Worm (Caenorhabditis elegans) whole organism, L1 larva: Measurements from ENCODE around the gene M02G9.4.

Source experiments
- C04F5.9 ChIP-seq: sonication (generic microtip); optimal IDR thresholded peaks from 2 replicates; lab custom pipeline; 2016; ENCODE audit warnings: missing genetic modification characterization, missing compliant biosample characterization
- C16A3.4 ChIP-seq: fragments of 150-350 bp; optimal IDR thresholded peaks from 2 replicates; lab custom pipeline; 2014; ENCODE audit warnings: missing biosample characterization, missing genetic modification characterization
- F16B12.6 ChIP-seq: fragments of 150-350 bp; optimal IDR thresholded peaks from 2 replicates; lab custom pipeline; 2014; ENCODE audit warnings: missing biosample characterization, missing genetic modification characterization
- blmp-1 ChIP-seq: fragments of 150-350 bp; optimal IDR thresholded peaks from 2 replicates; lab custom pipeline; 2014; ENCODE audit warnings: missing biosample characterization, missing genetic modification characterization
- ceh-63 ChIP-seq: fragments of 200-800 bp; sonication (Bioruptor generic); optimal IDR thresholded peaks from 2 replicates; lab custom pipeline; 2018; ENCODE audit warnings: mild to moderate bottlenecking, missing genetic modification characterization, missing compliant biosample characterization
- ceh-8 ChIP-seq: fragments of 200-800 bp; sonication (Bioruptor generic); optimal IDR thresholded peaks from 2 replicates; lab custom pipeline; 2018; ENCODE audit warnings: mild to moderate bottlenecking, missing genetic modification characterization, moderate library complexity, missing compliant biosample characterization
- ceh-82 ChIP-seq, 3 experiments: fragments of 150-350 bp in 1 of 3; sonication (generic microtip) in 2 of 3; optimal IDR thresholded peaks; 2 replicates each; lab custom pipeline; 2014 to 2017; ENCODE audit warnings: missing biosample characterization in 3 of 3, missing genetic modification characterization in 3 of 3
- ceh-88 ChIP-seq: fragments of 200-800 bp; sonication (Bioruptor generic); IDR thresholded peaks from 2 replicates; pipeline ENCODE4 v1.3.6; 2022; ENCODE audit warnings: missing genetic modification characterization, missing compliant biosample characterization
- dpl-1 ChIP-seq, 3 experiments: fragments of 150-350 bp in 2 of 3; sonication (generic microtip) in 1 of 3; optimal IDR thresholded peaks; 2 replicates each; lab custom pipeline; 2014 to 2017; ENCODE audit warnings: missing biosample characterization in 3 of 3, missing genetic modification characterization in 3 of 3, missing genetic modification reagents in 3 of 3
- efl-3 ChIP-seq: fragments of 200-800 bp; sonication (Bioruptor generic); optimal IDR thresholded peaks from 2 replicates; lab custom pipeline; 2018; ENCODE audit warnings: mild to moderate bottlenecking, missing genetic modification characterization, missing compliant biosample characterization
- egl-13 ChIP-seq: sonication (generic microtip); optimal IDR thresholded peaks from 2 replicates; lab custom pipeline; 2016; ENCODE audit warnings: missing genotype, missing genetic modification reagents, missing genetic modification characterization, missing compliant biosample characterization
- egl-27 ChIP-seq, 2 experiments: fragments of 150-350 bp in 1 of 2; sonication (generic microtip); optimal IDR thresholded peaks; 3 replicates each; lab custom pipeline; 2017 to 2018; ENCODE audit warnings: missing biosample characterization in 2 of 2, missing genetic modification characterization in 2 of 2, missing genetic modification reagents in 2 of 2
- elt-2 ChIP-seq: sonication (generic microtip); optimal IDR thresholded peaks from 2 replicates; lab custom pipeline; 2016; ENCODE audit warnings: missing genetic modification characterization, mild to moderate bottlenecking, inconsistent platforms, missing compliant biosample characterization, missing genetic modification reagents
- elt-3 ChIP-seq, 6 experiments: fragments of 150-350 bp in 1 of 6; sonication (generic microtip); optimal IDR thresholded peaks; 2 replicates each; lab custom pipeline; 2017 to 2018; ENCODE audit warnings: missing biosample characterization in 6 of 6, missing genetic modification characterization in 6 of 6, inconsistent platforms in 1 of 6
- fkh-4 ChIP-seq: sonication (generic microtip); optimal IDR thresholded peaks from 2 replicates; lab custom pipeline; 2016; ENCODE audit warnings: missing compliant biosample characterization, missing genetic modification characterization, borderline replicate concordance
- fkh-8 ChIP-seq: sonication (generic microtip); optimal IDR thresholded peaks from 2 replicates; lab custom pipeline; 2016; ENCODE audit warnings: mild to moderate bottlenecking, missing genetic modification characterization, missing compliant biosample characterization
- fos-1 ChIP-seq: fragments of 150-350 bp; optimal IDR thresholded peaks from 2 replicates; lab custom pipeline; 2014; ENCODE audit warnings: missing biosample characterization, missing genetic modification characterization
- hpl-2 ChIP-seq: fragments of 150-350 bp; optimal IDR thresholded peaks from 2 replicates; lab custom pipeline; 2014; ENCODE audit warnings: missing biosample characterization, missing genetic modification reagents, missing genetic modification characterization
- lin-13 ChIP-seq: fragments of 150-350 bp; optimal IDR thresholded peaks from 2 replicates; lab custom pipeline; 2014; ENCODE audit warnings: missing biosample characterization, missing genetic modification reagents, missing genetic modification characterization
- lin-14 ChIP-seq: fragments of 200-800 bp; sonication (Bioruptor generic); optimal IDR thresholded peaks from 2 replicates; lab custom pipeline; 2018; ENCODE audit warnings: mild to moderate bottlenecking, missing genetic modification characterization, moderate library complexity, missing compliant biosample characterization
- lin-35 ChIP-seq, 2 experiments: fragments of 150-350 bp; optimal IDR thresholded peaks; 2 replicates each; lab custom pipeline; 2014; ENCODE audit warnings: missing biosample characterization in 2 of 2, missing genetic modification characterization in 2 of 2, missing genetic modification reagents in 2 of 2
- lin-39 ChIP-seq: fragments of 150-350 bp; optimal IDR thresholded peaks from 2 replicates; lab custom pipeline; 2014; ENCODE audit warnings: missing biosample characterization, missing genetic modification reagents, missing genetic modification characterization
- lsy-2 ChIP-seq, 2 experiments: fragments of 150-350 bp; optimal IDR thresholded peaks; 2 replicates each; lab custom pipeline; 2014; ENCODE audit warnings: missing biosample characterization in 2 of 2, missing genetic modification characterization in 2 of 2
- mdl-1 ChIP-seq, 2 experiments: fragments of 150-350 bp; optimal IDR thresholded peaks; 2 replicates each; lab custom pipeline; 2014 to 2017; ENCODE audit warnings: missing biosample characterization in 2 of 2, missing genetic modification characterization in 2 of 2, inconsistent platforms in 1 of 2
- mep-1 ChIP-seq: fragments of 150-350 bp; optimal IDR thresholded peaks from 2 replicates; lab custom pipeline; 2014; ENCODE audit warnings: missing biosample characterization, missing genetic modification characterization
- nhr-11 ChIP-seq: fragments of 150-350 bp; optimal IDR thresholded peaks from 2 replicates; lab custom pipeline; 2014; ENCODE audit warnings: missing biosample characterization, missing genetic modification characterization
- nhr-12 ChIP-seq: sonication (generic microtip); optimal IDR thresholded peaks from 2 replicates; lab custom pipeline; 2017; ENCODE audit warnings: missing biosample characterization, missing genetic modification characterization
- nhr-19 ChIP-seq: fragments of 200-800 bp; sonication (Bioruptor generic); conservative IDR thresholded peaks from 2 replicates; pipeline ENCODE4 v1.3.6; 2022; ENCODE audit warnings: missing genetic modification characterization, missing compliant biosample characterization
- nhr-76 ChIP-seq: sonication (generic microtip); optimal IDR thresholded peaks from 2 replicates; lab custom pipeline; 2017; ENCODE audit warnings: missing biosample characterization, missing genetic modification characterization
- nhr-90 ChIP-seq: sonication (generic microtip); optimal IDR thresholded peaks from 2 replicates; lab custom pipeline; 2016; ENCODE audit warnings: mild to moderate bottlenecking, missing genetic modification characterization, missing compliant biosample characterization; ENCODE audit not compliant: poor library complexity
- pag-3 ChIP-seq: sonication (generic microtip); optimal IDR thresholded peaks from 2 replicates; lab custom pipeline; 2017; ENCODE audit warnings: missing genetic modification characterization, mild to moderate bottlenecking, missing compliant biosample characterization, antibody characterized with exemption, borderline replicate concordance; ENCODE audit not compliant: insufficient read depth
- pax-3 ChIP-seq: fragments of 200-800 bp; sonication (Bioruptor generic); optimal IDR thresholded peaks from 2 replicates; lab custom pipeline; 2018; ENCODE audit warnings: mild to moderate bottlenecking, missing genetic modification characterization, moderate library complexity, missing compliant biosample characterization
- rnt-1 ChIP-seq: sonication (generic microtip); optimal IDR thresholded peaks from 2 replicates; lab custom pipeline; 2016; ENCODE audit warnings: mild to moderate bottlenecking, missing genetic modification characterization, moderate library complexity, missing compliant biosample characterization
- skn-1 ChIP-seq: fragments of 150-350 bp; optimal IDR thresholded peaks from 2 replicates; lab custom pipeline; 2014; ENCODE audit warnings: missing biosample characterization, missing genetic modification characterization
- snu-23 ChIP-seq: sonication (generic microtip); optimal IDR thresholded peaks from 2 replicates; lab custom pipeline; 2016; ENCODE audit warnings: missing genetic modification characterization, missing compliant biosample characterization
- sox-4 ChIP-seq: sonication (generic microtip); optimal IDR thresholded peaks from 2 replicates; lab custom pipeline; 2016; ENCODE audit warnings: missing genetic modification characterization, missing compliant biosample characterization
- sup-37 ChIP-seq: fragments of 200-800 bp; sonication (Bioruptor generic); optimal IDR thresholded peaks from 2 replicates; lab custom pipeline; 2018; ENCODE audit warnings: mild to moderate bottlenecking, missing genetic modification characterization, missing compliant biosample characterization
- swsn-7 ChIP-seq: sonication (generic microtip); optimal IDR thresholded peaks from 2 replicates; lab custom pipeline; 2016; ENCODE audit warnings: missing genetic modification characterization, missing compliant biosample characterization
- tbx-2 ChIP-seq: sonication (generic microtip); optimal IDR thresholded peaks from 2 replicates; lab custom pipeline; 2016; ENCODE audit warnings: missing genetic modification characterization, missing compliant biosample characterization
- unc-130 ChIP-seq: fragments of 150-350 bp; optimal IDR thresholded peaks from 2 replicates; lab custom pipeline; 2017; ENCODE audit warnings: missing biosample characterization, missing genetic modification characterization, inconsistent platforms
- unc-62 ChIP-seq: fragments of 150-350 bp; optimal IDR thresholded peaks from 2 replicates; lab custom pipeline; 2014; ENCODE audit warnings: missing biosample characterization, missing genetic modification reagents, missing genetic modification characterization
- unc-86 ChIP-seq: sonication (generic microtip); optimal IDR thresholded peaks from 2 replicates; lab custom pipeline; 2016; ENCODE audit warnings: missing genetic modification characterization, missing compliant biosample characterization
- vab-15 ChIP-seq: sonication (generic microtip); optimal IDR thresholded peaks from 2 replicates; lab custom pipeline; 2017; ENCODE audit warnings: missing genotype, mild to moderate bottlenecking, missing genetic modification characterization, missing compliant biosample characterization
- zip-4 ChIP-seq: fragments of 200-800 bp; sonication (Bioruptor generic); optimal IDR thresholded peaks from 2 replicates; lab custom pipeline; 2018; ENCODE audit warnings: mild to moderate bottlenecking, missing genetic modification characterization, moderate library complexity, missing compliant biosample characterization
- ztf-11 ChIP-seq, 2 experiments: sonication (generic microtip); optimal IDR thresholded peaks; 2 replicates each; lab custom pipeline; 2016 to 2017; ENCODE audit warnings: missing genetic modification characterization in 2 of 2, missing biosample characterization in 1 of 2, missing compliant biosample characterization in 1 of 2

Gene M02G9.4

ce11 chrII:10303663-10304115, 13.4 kb upstream of the M02G9.4 start, which contains the start of gene vha-9 (continued):
- TF ChIP-seq elt-2 (tag; lab: Kevin White, UChicago) (no peak), efl-3 (GFP tag; lab: Kevin White, UChicago) (no peak), skn-1 (tag; lab: Kevin White, UChicago) (peak; percentile 71), nhr-76 (no peak), hpl-2 (GFP tag; lab: Kevin White, UChicago) (peak; percentile 3), lin-13 (GFP tag; lab: Kevin White, UChicago) (peak; percentile 41), C04F5.9 (peak; percentile 14), C16A3.4 (tag; lab: Kevin White, UChicago) (peak; percentile 66), elt-3 (tag; optimal IDR thresholded peaks at IDR 0.05; lab: Kevin White, UChicago) (peak in 1 of 6 experiments; percentile 37), sox-4 (tag; lab: Kevin White, UChicago) (peak; percentile 13), lin-14 (GFP tag; lab: Kevin White, UChicago) (peak; percentile 81), fkh-8 (peak; percentile 45), nhr-11 (tag; lab: Kevin White, UChicago) (no peak), F16B12.6 (tag; lab: Kevin White, UChicago) (peak; percentile 52), fkh-4 (tag; lab: Kevin White, UChicago) (no peak), dpl-1 (GFP tag; optimal IDR thresholded peaks at IDR 0.05; lab: Kevin White, UChicago) (peak; percentile 35 to 72 (median 66)), ceh-8 (GFP tag; lab: Kevin White, UChicago) (peak; percentile 27), nhr-19 (GFP tag; lab: Robert Waterston, UW) (peak; percentile 57), egl-27 (tag; optimal IDR thresholded peaks at IDR 0.05; lab: Kevin White, UChicago) (no peak), mep-1 (peak; percentile 25), nhr-90 (tag; lab: Kevin White, UChicago) (peak; percentile 81), pax-3 (tag; lab: Kevin White, UChicago) (no peak), ztf-11 (tag; optimal IDR thresholded peaks at IDR 0.05; lab: Kevin White, UChicago) (peak in 1 of 2 experiments; percentile 59), unc-130 (tag; lab: Kevin White, UChicago) (peak; percentile 78), mdl-1 (tag; optimal IDR thresholded peaks at IDR 0.05; lab: Kevin White, UChicago) (peak in 1 of 2 experiments; percentile 57), ceh-88 (GFP tag; lab: Robert Waterston, UW) (peak; percentile 35; the same call in 1 of the 2 replicates), blmp-1 (tag; lab: Kevin White, UChicago) (peak; percentile 45), fos-1 (no peak), zip-4 (GFP tag; lab: Kevin White, UChicago) (no peak), lin-39 (tag; lab: Kevin White, UChicago) (no peak), rnt-1 (tag; lab: Kevin White, UChicago) (peak; percentile 74), lin-35 (GFP tag; optimal IDR thresholded peaks at IDR 0.05; lab: Kevin White, UChicago) (peak; percentile 55 to 62), nhr-12 (tag; lab: Kevin White, UChicago) (no peak), ceh-82 (tag; optimal IDR thresholded peaks at IDR 0.05; lab: Kevin White, UChicago) (peak; percentile 44 to 63 (median 61)), tbx-2 (tag; lab: Kevin White, UChicago) (peak; percentile 76), pag-3 (no peak), sup-37 (no peak), unc-86 (tag; lab: Kevin White, UChicago) (peak; percentile 57), snu-23 (GFP tag; lab: Kevin White, UChicago) (peak; percentile 82), lsy-2 (tag; optimal IDR thresholded peaks at IDR 0.05; lab: Kevin White, UChicago) (peak; percentile 61 to 78)

- no peak for TF ChIP-seq sox-4 (tag; lab: Kevin White, UChicago)
- TF ChIP-seq vab-15 (tag; lab: Kevin White, UChicago) = no peak
- TF ChIP-seq swsn-7 (tag; lab: Kevin White, UChicago) = no peak
- no peak for TF ChIP-seq dpl-1 (GFP tag; optimal IDR thresholded peaks at IDR 0.05; lab: Kevin White, UChicago)
- no peak for TF ChIP-seq nhr-90 (tag; lab: Kevin White, UChicago)
- TF ChIP-seq egl-13 = no peak
- TF ChIP-seq mdl-1 (tag; optimal IDR thresholded peaks at IDR 0.05; lab: Kevin White, UChicago) = no peak
- no peak for TF ChIP-seq ceh-63 (GFP tag; lab: Kevin White, UChicago)
- TF ChIP-seq unc-62 (GFP tag; lab: Kevin White, UChicago) = no peak
These were observed 8.4 kb upstream of the M02G9.4 start, which contains the start of gene gcy-4 for ce11 chrII:10308726-10309125. Gene gcy-4 (minus strand): TSS chrII:10308826.
